Worm (Caenorhabditis elegans): ENCODE measurements around the gene aat-1.

aat-1 gene

DNA sequence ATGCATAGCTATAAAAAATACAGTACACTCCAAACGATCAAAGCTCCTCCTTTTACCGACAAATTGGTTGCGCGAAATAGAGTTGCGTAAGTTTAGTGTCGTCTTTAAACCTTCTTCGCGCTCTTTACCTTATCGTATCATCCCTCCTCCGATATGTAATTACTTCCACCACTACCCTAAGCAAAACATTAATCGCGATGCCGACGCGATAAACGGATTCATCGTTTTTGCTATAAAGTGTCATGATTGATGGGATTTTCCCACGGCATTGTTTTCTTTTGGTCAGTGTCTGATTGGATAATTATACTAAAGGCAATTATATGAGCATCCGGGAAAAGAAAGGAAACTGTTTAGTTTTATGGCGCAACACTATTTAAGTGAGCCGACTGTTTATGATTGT lies 17.3 kb upstream of the aat-1 start:
- peak in 1 of 2 experiments; percentile 12 for TF ChIP-seq unc-62 (GFP tag; optimal IDR thresholded peaks at IDR 0.05 in 1 of 2)
- TF ChIP-seq unc-62 (tag; optimal IDR thresholded peaks at IDR 0.05), result no peak
- no peak for TF ChIP-seq mdl-1 (tag; optimal IDR thresholded peaks at IDR 0.05)

- TF ChIP-seq hmg-1.1 (GFP tag; IDR thresholded peaks at IDR 0.05) (0 out of 2 replicates have a peak, but pooled peaks have one; percentile 12), ceh-44 (GFP tag; IDR thresholded peaks at IDR 0.05) (no peak), unc-62 (GFP tag; optimal IDR thresholded peaks at IDR 0.05 in 1 of 2) (peak in 1 of 2 experiments; percentile 49), unc-62 (tag; optimal IDR thresholded peaks at IDR 0.05) (no peak)
Measured at ce11 chrIV:9618015-9618414, 16.5 kb upstream of the aat-1 start.

DNA sequence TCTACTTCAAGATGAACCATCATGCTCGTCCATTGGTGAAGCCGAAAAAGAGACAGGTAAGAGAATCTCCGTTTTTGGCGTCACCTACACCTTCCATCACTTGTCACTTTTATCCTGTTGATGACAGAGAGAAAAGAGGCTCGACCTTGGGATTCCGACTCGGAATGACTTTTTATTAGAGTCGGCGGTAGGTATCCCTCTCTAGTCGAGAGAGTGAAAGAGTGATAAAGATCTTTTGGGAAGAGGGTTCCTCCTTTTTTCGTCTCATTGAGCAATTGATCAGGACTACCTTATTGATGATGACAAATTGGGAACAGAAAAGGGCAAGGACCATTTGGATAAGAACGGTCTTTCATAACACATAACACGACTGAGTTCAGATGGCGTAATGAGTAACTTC lies 15.9 kb upstream of the aat-1 start:
- peak in 1 of 2 experiments; percentile 88 for TF ChIP-seq unc-62 (GFP tag; optimal IDR thresholded peaks at IDR 0.05 in 1 of 2)
- TF ChIP-seq unc-62 (tag; optimal IDR thresholded peaks at IDR 0.05), result no peak
- TF ChIP-seq ztf-11 (tag; optimal IDR thresholded peaks at IDR 0.05), result no peak
- TF ChIP-seq F37D6.2 (tag; optimal IDR thresholded peaks at IDR 0.05), result no peak

ce11 chrIV:9615511-9615910 lies 14.0 kb upstream of the aat-1 start:
- TF ChIP-seq attf-4 (tag; optimal IDR thresholded peaks at IDR 0.05), result no peak
- no peak for TF ChIP-seq aly-2 (tag; optimal IDR thresholded peaks at IDR 0.05)

DNA sequence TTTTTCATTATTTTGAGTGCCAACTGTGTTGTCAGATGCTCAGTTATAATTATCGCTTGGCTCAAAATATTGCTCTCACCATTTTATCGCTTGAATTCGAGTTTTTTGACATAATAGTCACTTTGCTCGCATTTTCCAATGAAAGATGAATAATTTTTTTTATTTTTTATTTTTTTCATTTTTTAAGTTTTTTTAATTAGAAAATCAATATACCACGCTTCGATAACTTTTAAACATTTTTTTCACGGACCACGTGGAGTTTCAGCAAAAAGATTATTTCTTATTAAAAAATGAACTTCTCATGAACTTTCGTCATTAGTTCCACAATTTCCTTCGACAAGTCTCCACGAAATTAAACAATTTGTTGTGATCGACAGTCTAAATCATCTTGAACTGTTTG lies 13.2 kb upstream of the aat-1 start, which contains the start of gene elt-1:
Gene elt-1, plus strand, starts transcription at position 301 of the 400 bp plus-strand sequence.
- TF ChIP-seq zip-2 (tag; optimal IDR thresholded peaks at IDR 0.05) (no peak), rbr-2 (tag; optimal IDR thresholded peaks at IDR 0.05) (no peak)

ce11 chrIV:9614060-9614459 lies 12.6 kb upstream of the aat-1 start:
- TF ChIP-seq duxl-1 (tag; optimal IDR thresholded peaks at IDR 0.05; ENCODE audit: poor library complexity), result no peak

- TF ChIP-seq T26A8.4 (GFP tag; IDR thresholded peaks at IDR 0.05) (no peak), unc-62 (GFP tag; optimal IDR thresholded peaks at IDR 0.05 in 1 of 2) (peak in 1 of 2 experiments; percentile 44), unc-62 (tag; optimal IDR thresholded peaks at IDR 0.05) (no peak), rbr-2 (tag; optimal IDR thresholded peaks at IDR 0.05) (no peak), R02D3.7 (tag; optimal IDR thresholded peaks at IDR 0.05) (no peak), madf-5 (GFP tag; IDR thresholded peaks at IDR 0.05) (no peak), set-16 (GFP tag; IDR thresholded peaks at IDR 0.05) (no peak), skn-1 (tag; optimal IDR thresholded peaks at IDR 0.05) (no peak), tag-97 (GFP tag; IDR thresholded peaks at IDR 0.05) (no peak), hmg-1.1 (GFP tag; IDR thresholded peaks at IDR 0.05) (no peak)
Measured at ce11 chrIV:9613072-9613590, 11.6 kb upstream of the aat-1 start.

ce11 chrIV:9610923-9611322 lies 9.4 kb upstream of the aat-1 start:
- TF ChIP-seq nhr-6 (tag; optimal IDR thresholded peaks at IDR 0.05), result no peak
- no peak for TF ChIP-seq D1046.2 (GFP tag; IDR thresholded peaks at IDR 0.05)
- no peak for TF ChIP-seq nhr-41 (GFP tag; IDR thresholded peaks at IDR 0.05)
- no peak for TF ChIP-seq unc-62 (GFP tag; optimal IDR thresholded peaks at IDR 0.05 in 1 of 2)
- TF ChIP-seq unc-62 (tag; optimal IDR thresholded peaks at IDR 0.05), result no peak
- no peak for TF ChIP-seq R02D3.7 (tag; optimal IDR thresholded peaks at IDR 0.05)
- no peak for TF ChIP-seq ceh-28 (tag; optimal IDR thresholded peaks at IDR 0.05)
- TF ChIP-seq arid-1 (GFP tag; conservative IDR thresholded peaks at IDR 0.05), result no peak
- no peak for TF ChIP-seq lin-15B (tag; optimal IDR thresholded peaks at IDR 0.05)
- no peak for TF ChIP-seq lin-39 (tag; optimal IDR thresholded peaks at IDR 0.05)
- no peak for TF ChIP-seq spr-3 (GFP tag; optimal IDR thresholded peaks at IDR 0.05)
- TF ChIP-seq nhr-237 (tag; optimal IDR thresholded peaks at IDR 0.05), result no peak
- TF ChIP-seq ztf-11 (tag; optimal IDR thresholded peaks at IDR 0.05), result no peak
